Fruit fly (Drosophila melanogaster) whole organism, embryonic: ENCODE measurements around the gene Prosbeta6.

Source experiments
- Bgb ChIP-seq: fragments of 200-800 bp; sonication (Bioruptor generic); IDR thresholded peaks from 2 replicates; pipeline ENCODE4 v1.3.6; 2022; ENCODE audit warnings: missing biosample characterization, missing genetic modification characterization; ENCODE audit not compliant: partially characterized antibody
- CG11695 ChIP-seq: fragments of 200-800 bp; sonication (Bioruptor generic); IDR thresholded peaks from 3 replicates; pipeline ENCODE4 v1.3.6; 2022; ENCODE audit warnings: missing biosample characterization, missing genetic modification characterization
- CG12155 ChIP-seq: fragments of 200-800 bp; sonication (Bioruptor generic); optimal IDR thresholded peaks from 3 replicates; lab custom pipeline; 2016; ENCODE audit warnings: missing biosample characterization, missing genetic modification characterization
- CG12236 ChIP-seq: fragments of 200-800 bp; sonication (Bioruptor generic); optimal IDR thresholded peaks from 2 replicates; lab custom pipeline; 2016; ENCODE audit warnings: missing biosample characterization, missing genetic modification characterization
- CG15601 ChIP-seq: fragments of 200-800 bp; sonication (Bioruptor generic); optimal IDR thresholded peaks from 3 replicates; lab custom pipeline; 2019; ENCODE audit warnings: missing biosample characterization, mild to moderate bottlenecking, missing genetic modification characterization, moderate library complexity
- CG1832 ChIP-seq: fragments of 200-800 bp; sonication (Bioruptor generic); optimal IDR thresholded peaks from 2 replicates; lab custom pipeline; 2017; ENCODE audit warnings: missing biosample characterization, mild to moderate bottlenecking, missing genetic modification characterization, inconsistent platforms
- CG18764 ChIP-seq: fragments of 200-800 bp; sonication (Bioruptor generic); optimal IDR thresholded peaks from 3 replicates; lab custom pipeline; 2016; ENCODE audit warnings: missing biosample characterization, missing genetic modification characterization
- CG2116 ChIP-seq: fragments of 200-800 bp; sonication (Bioruptor generic); optimal IDR thresholded peaks from 3 replicates; lab custom pipeline; 2018; ENCODE audit warnings: missing biosample characterization, mild to moderate bottlenecking, missing genetic modification characterization
- CG3065 ChIP-seq: fragments of 200-800 bp; sonication (Bioruptor generic); optimal IDR thresholded peaks from 2 replicates; lab custom pipeline; 2016; ENCODE audit warnings: missing biosample characterization, missing genetic modification characterization
- CG3407 ChIP-seq: fragments of 200-800 bp; sonication (Bioruptor generic); optimal IDR thresholded peaks from 2 replicates; lab custom pipeline; 2018; ENCODE audit warnings: missing biosample characterization, mild to moderate bottlenecking, missing genetic modification characterization
- CG7372 ChIP-seq: fragments of 200-800 bp; sonication (Bioruptor generic); IDR thresholded peaks from 2 replicates; pipeline ENCODE4 v1.3.6; 2022; ENCODE audit warnings: missing biosample characterization, missing genetic modification characterization
- CG7745 ChIP-seq: fragments of 200-800 bp; sonication (Bioruptor generic); optimal IDR thresholded peaks from 2 replicates; lab custom pipeline; 2018; ENCODE audit warnings: missing biosample characterization, mild to moderate bottlenecking, missing genetic modification characterization, moderate library complexity
- CG8388 ChIP-seq: fragments of 200-800 bp; sonication (Bioruptor generic); optimal IDR thresholded peaks from 2 replicates; lab custom pipeline; 2019; ENCODE audit warnings: missing biosample characterization, mild to moderate bottlenecking, missing genetic modification characterization, moderate library complexity
- CG8924 ChIP-seq: fragments of 200-800 bp; optimal IDR thresholded peaks from 3 replicates; lab custom pipeline; 2019; ENCODE audit warnings: missing biosample characterization, mild to moderate bottlenecking, missing genetic modification characterization, moderate library complexity
- CkIIα-i1 ChIP-seq: fragments of 200-800 bp; sonication (Bioruptor generic); IDR thresholded peaks from 2 replicates; pipeline ENCODE4 v1.3.6; 2022; ENCODE audit warnings: missing biosample characterization, missing genetic modification characterization
- D ChIP-seq, 2 experiments: fragments of 200-800 bp in 1 of 2; fragments of >200 bp in 1 of 2; sonication (Bioruptor generic) in 1 of 2; optimal IDR thresholded peaks; 2 replicates in 1 of 2; 3 replicates in 1 of 2; lab custom pipeline; 2017; ENCODE audit warnings: mild to moderate bottlenecking in 1 of 2, missing biosample characterization in 1 of 2, missing genetic modification characterization in 1 of 2, missing genetic modification reagents in 1 of 2
- Dll ChIP-seq: fragments of 200-800 bp; sonication (Bioruptor generic); IDR thresholded peaks from 4 replicates; pipeline ENCODE4 v1.3.6; 2022; ENCODE audit warnings: missing biosample characterization, missing genetic modification characterization; ENCODE audit not compliant: partially characterized antibody
- Eip74EF ChIP-seq, 2 experiments: fragments of 200-800 bp in 1 of 2; fragments of >200 bp in 1 of 2; sonication (Bioruptor generic) in 1 of 2; optimal IDR thresholded peaks; 2 replicates each; lab custom pipeline; 2017 to 2019; ENCODE audit warnings: missing biosample characterization in 2 of 2, missing genetic modification characterization in 2 of 2, mild to moderate bottlenecking in 1 of 2, moderate library complexity in 1 of 2
- HLH3B ChIP-seq: fragments of 200-800 bp; sonication (Bioruptor generic); IDR thresholded peaks from 2 replicates; pipeline ENCODE4 v1.3.6; 2022; ENCODE audit warnings: missing biosample characterization, missing genetic modification characterization
- Hand ChIP-seq: fragments of 200-800 bp; sonication (Bioruptor generic); optimal IDR thresholded peaks from 2 replicates; lab custom pipeline; 2017; ENCODE audit warnings: mild to moderate bottlenecking, missing biosample characterization, missing genetic modification reagents, missing genetic modification characterization
- Hr39 ChIP-seq: fragments of >200 bp; optimal IDR thresholded peaks from 2 replicates; lab custom pipeline; 2017
- Mad ChIP-seq: fragments of 200-800 bp; sonication (Bioruptor generic); optimal IDR thresholded peaks from 2 replicates; lab custom pipeline; 2016; ENCODE audit warnings: missing biosample characterization, missing genetic modification characterization
- Mes4 ChIP-seq: fragments of 200-800 bp; sonication (Bioruptor generic); optimal IDR thresholded peaks from 2 replicates; lab custom pipeline; 2016; ENCODE audit warnings: missing biosample characterization, missing genetic modification characterization
- Oaz ChIP-seq: fragments of 200-800 bp; sonication (Bioruptor generic); IDR thresholded peaks from 2 replicates; pipeline ENCODE4 v1.3.6; 2022; ENCODE audit warnings: missing biosample characterization, missing genetic modification characterization
- Optix ChIP-seq: fragments of 200-800 bp; sonication (Bioruptor generic); IDR thresholded peaks from 3 replicates; pipeline ENCODE4 v1.3.6; 2022; ENCODE audit warnings: missing biosample characterization, missing genetic modification characterization
- Trl ChIP-seq, 3 experiments: fragments of >200 bp in 2 of 3; fragments of 200-800 bp in 1 of 3; sonication (Bioruptor generic) in 1 of 3; optimal IDR thresholded peaks; 2 replicates in 1 of 3; 3 replicates in 2 of 3; lab custom pipeline; 2016 to 2017; ENCODE audit warnings: missing biosample characterization in 1 of 3, missing genetic modification characterization in 1 of 3
- ab ChIP-seq: fragments of 200-800 bp; sonication (Bioruptor generic); optimal IDR thresholded peaks from 2 replicates; lab custom pipeline; 2016; ENCODE audit warnings: missing biosample characterization, missing genetic modification characterization
- bbx ChIP-seq: fragments of 200-800 bp; sonication (Bioruptor generic); IDR thresholded peaks from 2 replicates; pipeline ENCODE4 v1.3.6; 2022; ENCODE audit warnings: missing biosample characterization, missing genetic modification characterization; ENCODE audit not compliant: partially characterized antibody
- cas ChIP-seq: fragments of 200-800 bp; sonication (Bioruptor generic); IDR thresholded peaks from 2 replicates; pipeline ENCODE4 v1.3.6; 2022; ENCODE audit warnings: missing biosample characterization, missing genetic modification characterization
- corto ChIP-seq: fragments of 200-800 bp; sonication (Bioruptor generic); optimal IDR thresholded peaks from 2 replicates; lab custom pipeline; 2016; ENCODE audit warnings: missing biosample characterization, mild to moderate bottlenecking, missing genetic modification characterization, moderate library complexity
- dmrt99B ChIP-seq: fragments of 200-800 bp; sonication (Bioruptor generic); optimal IDR thresholded peaks from 2 replicates; lab custom pipeline; 2018; ENCODE audit warnings: missing biosample characterization, mild to moderate bottlenecking, missing genetic modification characterization, moderate library complexity
- exex ChIP-seq: fragments of 200-800 bp; sonication (Bioruptor generic); optimal IDR thresholded peaks from 4 replicates; lab custom pipeline; 2018; ENCODE audit warnings: missing biosample characterization, mild to moderate bottlenecking, missing genetic modification characterization, moderate library complexity
- ftz-f1 ChIP-seq: fragments of 200-800 bp; sonication (Bioruptor generic); optimal IDR thresholded peaks from 2 replicates; lab custom pipeline; 2016; ENCODE audit warnings: missing biosample characterization, missing genetic modification characterization
- hbn ChIP-seq: fragments of 200-800 bp; sonication (Bioruptor generic); IDR thresholded peaks from 2 replicates; pipeline ENCODE4 v1.3.6; 2022; ENCODE audit warnings: missing biosample characterization, missing genetic modification characterization; ENCODE audit not compliant: partially characterized antibody
- inv ChIP-seq: fragments of 200-800 bp; sonication (Bioruptor generic); IDR thresholded peaks from 2 replicates; pipeline ENCODE4 v1.3.6; 2022; ENCODE audit warnings: missing biosample characterization, missing genetic modification characterization; ENCODE audit not compliant: partially characterized antibody
- ken ChIP-seq: fragments of 200-800 bp; sonication (Bioruptor generic); IDR thresholded peaks from 3 replicates; pipeline ENCODE4 v1.3.6; 2022; ENCODE audit warnings: missing biosample characterization, missing genetic modification characterization
- lbe ChIP-seq: fragments of 200-800 bp; sonication (Bioruptor generic); optimal IDR thresholded peaks from 2 replicates; lab custom pipeline; 2016; ENCODE audit warnings: missing biosample characterization, mild to moderate bottlenecking, missing genetic modification characterization
- lmd ChIP-seq: fragments of 200-800 bp; sonication (Bioruptor generic); IDR thresholded peaks from 2 replicates; pipeline ENCODE4 v1.3.6; 2022; ENCODE audit warnings: missing biosample characterization, missing genetic modification characterization
- nau ChIP-seq: fragments of 200-800 bp; sonication (Bioruptor generic); optimal IDR thresholded peaks from 3 replicates; lab custom pipeline; 2017; ENCODE audit warnings: missing biosample characterization, mild to moderate bottlenecking, missing genetic modification characterization, missing genetic modification reagents
- oc ChIP-seq: fragments of 200-800 bp; sonication (Bioruptor generic); optimal IDR thresholded peaks from 2 replicates; lab custom pipeline; 2018; ENCODE audit warnings: missing biosample characterization, mild to moderate bottlenecking, missing genetic modification characterization, moderate library complexity
- prd ChIP-seq, 3 experiments: fragments of >200 bp in 2 of 3; fragments of 200-800 bp in 1 of 3; sonication (Bioruptor generic) in 1 of 3; optimal IDR thresholded peaks in 2 of 3; IDR thresholded peaks in 1 of 3; 2 replicates in 2 of 3; 3 replicates in 1 of 3; pipeline versions ENCODE4 v1.3.6 to Lab custom; 2017 to 2022; ENCODE audit warnings: missing biosample characterization in 1 of 3, missing genetic modification characterization in 1 of 3
- pzg ChIP-seq: fragments of 200-800 bp; sonication (Bioruptor generic); optimal IDR thresholded peaks from 3 replicates; lab custom pipeline; 2018; ENCODE audit warnings: missing biosample characterization, mild to moderate bottlenecking, missing genetic modification characterization, moderate library complexity
- row ChIP-seq: fragments of 200-800 bp; sonication (Bioruptor generic); IDR thresholded peaks from 3 replicates; pipeline ENCODE4 v1.3.6; 2022; ENCODE audit warnings: missing biosample characterization, missing genetic modification characterization
- scrt ChIP-seq: fragments of 200-800 bp; sonication (Bioruptor generic); optimal IDR thresholded peaks from 2 replicates; lab custom pipeline; 2018; ENCODE audit warnings: missing biosample characterization, mild to moderate bottlenecking, missing genetic modification characterization, moderate library complexity
- sqz ChIP-seq: fragments of 200-800 bp; sonication (Bioruptor generic); optimal IDR thresholded peaks from 3 replicates; lab custom pipeline; 2018; ENCODE audit warnings: missing biosample characterization, mild to moderate bottlenecking, missing genetic modification characterization
- tio ChIP-seq: fragments of 200-800 bp; sonication (Bioruptor generic); optimal IDR thresholded peaks from 2 replicates; lab custom pipeline; 2017; ENCODE audit warnings: missing biosample characterization, missing genetic modification characterization, inconsistent platforms
- zen2 ChIP-seq: fragments of 200-800 bp; sonication (Bioruptor generic); IDR thresholded peaks from 3 replicates; pipeline ENCODE4 v1.3.6; 2022; ENCODE audit warnings: missing biosample characterization, missing genetic modification characterization; ENCODE audit not compliant: partially characterized antibody
- zfh1 ChIP-seq: fragments of 200-800 bp; sonication (Bioruptor generic); IDR thresholded peaks from 3 replicates; pipeline ENCODE4 v1.3.6; 2022; ENCODE audit warnings: missing biosample characterization, missing genetic modification characterization

The Prosbeta6 gene

DNA sequence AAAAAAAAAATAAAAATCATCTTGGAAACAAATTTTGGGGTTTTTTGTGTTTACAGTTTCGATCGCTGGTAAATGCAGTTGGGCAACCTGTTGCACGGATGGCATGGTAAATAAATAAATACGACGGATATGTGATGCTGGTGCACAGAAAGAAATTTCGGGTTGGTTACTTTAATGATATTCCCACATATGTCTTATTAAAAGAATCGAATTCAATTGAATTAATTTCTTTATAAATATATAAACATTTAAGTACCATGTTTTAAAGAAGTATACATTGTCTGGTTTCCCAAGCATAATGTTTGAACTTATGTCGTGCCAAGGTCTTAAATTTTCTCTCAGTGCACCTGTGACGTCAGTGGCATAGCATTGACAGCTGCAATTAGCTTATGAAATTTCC is 42.7 kb downstream of the Prosbeta6 start (continued):
- TF ChIP-seq Oaz (GFP tag; lab: Robert Waterston, UW) (peak; percentile 47; the same call in 1 of the 2 replicates), CG11695 (GFP tag; lab: Robert Waterston, UW) (0 out of 3 replicates have a peak, but pooled peaks have one; percentile 19), Eip74EF (GFP tag; optimal IDR thresholded peaks at IDR 0.05; lab: Kevin White, UChicago) (peak in 1 of 2 experiments; percentile 70), CG3407 (GFP tag; lab: Kevin White, UChicago) (peak; percentile 51), inv (GFP tag; lab: Robert Waterston, UW) (no peak), lmd (peak; percentile 48; the same call in 1 of the 2 replicates), CG2116 (GFP tag; lab: Kevin White, UChicago) (peak; percentile 11), Optix (GFP tag; lab: Robert Waterston, UW) (no peak), CG15601 (tag; lab: Kevin White, UChicago) (peak; percentile 73), lbe (GFP tag; lab: Kevin White, UChicago) (no peak), Hr39 (no peak), HLH3B (peak; percentile 67), CkIIα-i1 (GFP tag; lab: Robert Waterston, UW) (no peak), bbx (GFP tag; lab: Robert Waterston, UW) (no peak), Trl (optimal IDR thresholded peaks at IDR 0.05; lab: Kevin White, UChicago) (no peak), Trl (GFP tag; optimal IDR thresholded peaks at IDR 0.05; lab: Kevin White, UChicago) (no peak), ken (GFP tag; lab: Robert Waterston, UW) (0 out of 3 replicates have a peak, but pooled peaks have one; percentile 58), ftz-f1 (GFP tag; lab: Kevin White, UChicago) (no peak), CG18764 (GFP tag; lab: Kevin White, UChicago) (peak; percentile 46), cas (GFP tag; lab: Robert Waterston, UW) (no peak), hbn (no peak), pzg (GFP tag; lab: Kevin White, UChicago) (no peak), sqz (GFP tag; lab: Kevin White, UChicago) (peak; percentile 9), zen2 (GFP tag; lab: Robert Waterston, UW) (no peak), Mad (GFP tag; lab: Kevin White, UChicago) (no peak), CG7372 (GFP tag; lab: Robert Waterston, UW) (no peak), nau (GFP tag; lab: Kevin White, UChicago) (peak; percentile 43), CG3065 (GFP tag; lab: Kevin White, UChicago) (peak; percentile 38), ab (GFP tag; lab: Kevin White, UChicago) (no peak), prd (optimal IDR thresholded peaks at IDR 0.05; lab: Kevin White, UChicago) (no peak), prd (GFP tag; IDR thresholded peaks at IDR 0.05; lab: Robert Waterston, UW) (peak; percentile 73; the same call in 2 of the 3 replicates), CG7745 (tag; lab: Kevin White, UChicago) (no peak), oc (tag; lab: Kevin White, UChicago) (peak; percentile 53), zfh1 (GFP tag; lab: Robert Waterston, UW) (peak; percentile 64), Mes4 (GFP tag; lab: Kevin White, UChicago) (no peak), D (optimal IDR thresholded peaks at IDR 0.05; lab: Kevin White, UChicago) (no peak), D (GFP tag; optimal IDR thresholded peaks at IDR 0.05; lab: Kevin White, UChicago) (peak; percentile 72), CG12236 (GFP tag; lab: Kevin White, UChicago) (no peak), Dll (no peak), Bgb (GFP tag; lab: Robert Waterston, UW) (no peak), corto (no peak), scrt (peak; percentile 49), CG12155 (GFP tag; lab: Kevin White, UChicago) (no peak), exex (tag; lab: Kevin White, UChicago) (no peak), Hand (GFP tag; lab: Kevin White, UChicago) (no peak), row (peak; percentile 72), tio (peak; percentile 22), CG8924 (tag; lab: Kevin White, UChicago) (peak; percentile 75), dmrt99B (tag; lab: Kevin White, UChicago) (peak; percentile 77), CG8388 (GFP tag; lab: Kevin White, UChicago) (peak; percentile 67), CG1832 (GFP tag; lab: Kevin White, UChicago) (no peak)
